Fruit fly (Drosophila melanogaster): ENCODE results near the gene Acp76A.
A peak's percentile ranks its signal among the peaks of the same experiment; 100 is the strongest.

Acp76A gene

dm6 chr3L:19051926-19052325, at the start of gene Acp76A:
Gene Acp76A, minus strand, starts transcription at chr3L:19052026.
- TF ChIP-seq bab1 (GFP tag; optimal IDR thresholded peaks at IDR 0.05) (no peak), kay (GFP tag; ENCODE audit: borderline replicate concordance) (peak; percentile 2)

- no peak for TF ChIP-seq Crg-1 (GFP tag; optimal IDR thresholded peaks at IDR 0.05)
- TF ChIP-seq CG7045 (GFP tag; optimal IDR thresholded peaks at IDR 0.05) = no peak
- TF ChIP-seq toe (GFP tag; optimal IDR thresholded peaks at IDR 0.05) = no peak
- peak; percentile 69 for TF ChIP-seq ovo (GFP tag; optimal IDR thresholded peaks at IDR 0.05)
- TF ChIP-seq kay (GFP tag; ENCODE audit: borderline replicate concordance) = no peak
- peak; percentile 90 for TF ChIP-seq CG14711 (tag; optimal IDR thresholded peaks at IDR 0.05)
These were observed 48.4 kb upstream of the Acp76A start, which contains the start of gene Gem2 for dm6 chr3L:19100188-19100587. Gene Gem2, minus strand, starts transcription at chr3L:19100363.

dm6 chr3L:19097665-19098082, 45.8 kb upstream of the Acp76A start, which contains the start of the genes Naxd and CG14079:
Gene Naxd, minus strand, starts transcription at chr3L:19097709.
Gene CG14079, plus strand, starts transcription at chr3L:19097999.
- no peak for TF ChIP-seq CG5204 (GFP tag; optimal IDR thresholded peaks at IDR 0.05)
- TF ChIP-seq cic (GFP tag; optimal IDR thresholded peaks at IDR 0.05) = peak; percentile 63
- TF ChIP-seq CG33017 (tag; optimal IDR thresholded peaks at IDR 0.05) = peak; percentile 69
- peak; percentile 76 for TF ChIP-seq CG1620 (GFP tag; optimal IDR thresholded peaks at IDR 0.05)
- TF ChIP-seq CG7101 (tag; optimal IDR thresholded peaks at IDR 0.05) = peak; percentile 87
- TF ChIP-seq CG11617 (GFP tag; optimal IDR thresholded peaks at IDR 0.05) = peak; percentile 84
- TF ChIP-seq toe (GFP tag; optimal IDR thresholded peaks at IDR 0.05) = peak; percentile 82
- peak; percentile 36 for TF ChIP-seq pad (GFP tag; optimal IDR thresholded peaks at IDR 0.05)
- no peak for TF ChIP-seq Hr96 (GFP tag; optimal IDR thresholded peaks at IDR 0.05)
- peak; percentile 27 for TF ChIP-seq CG12768 (GFP tag; optimal IDR thresholded peaks at IDR 0.05)
- TF ChIP-seq CG7045 (GFP tag; optimal IDR thresholded peaks at IDR 0.05) = peak; percentile 52
- TF ChIP-seq Clk (GFP tag; optimal IDR thresholded peaks at IDR 0.05) = peak; percentile 13
- peak; percentile 43 for TF ChIP-seq CG14711 (tag; optimal IDR thresholded peaks at IDR 0.05)
- no peak for TF ChIP-seq cnc (optimal IDR thresholded peaks at IDR 0.05)
- TF ChIP-seq Crg-1 (GFP tag; optimal IDR thresholded peaks at IDR 0.05) = peak; percentile 63
- no peak for TF ChIP-seq kay (GFP tag; ENCODE audit: borderline replicate concordance)
- TF ChIP-seq ovo (GFP tag; optimal IDR thresholded peaks at IDR 0.05) = peak; percentile 65
- TF ChIP-seq bab1 (GFP tag; optimal IDR thresholded peaks at IDR 0.05) = peak; percentile 87
- TF ChIP-seq tj (GFP tag; optimal IDR thresholded peaks at IDR 0.05) = peak; percentile 91
- peak; percentile 70 for TF ChIP-seq Mnt (GFP tag; optimal IDR thresholded peaks at IDR 0.05)

dm6 chr3L:19097102-19097501, 45.3 kb upstream of the Acp76A start:
- TF ChIP-seq CG12768 (GFP tag; optimal IDR thresholded peaks at IDR 0.05) (no peak), CG1620 (GFP tag; optimal IDR thresholded peaks at IDR 0.05) (no peak), Mnt (GFP tag; optimal IDR thresholded peaks at IDR 0.05) (no peak), tj (GFP tag; optimal IDR thresholded peaks at IDR 0.05) (no peak), Hr96 (GFP tag; optimal IDR thresholded peaks at IDR 0.05) (no peak), Clk (GFP tag; optimal IDR thresholded peaks at IDR 0.05) (no peak), CG14711 (tag; optimal IDR thresholded peaks at IDR 0.05) (no peak), pad (GFP tag; optimal IDR thresholded peaks at IDR 0.05) (no peak), CG5204 (GFP tag; optimal IDR thresholded peaks at IDR 0.05) (no peak), cnc (optimal IDR thresholded peaks at IDR 0.05) (no peak), ovo (GFP tag; optimal IDR thresholded peaks at IDR 0.05) (no peak), kay (GFP tag; ENCODE audit: borderline replicate concordance) (no peak), Crg-1 (GFP tag; optimal IDR thresholded peaks at IDR 0.05) (no peak), bab1 (GFP tag; optimal IDR thresholded peaks at IDR 0.05) (no peak)

- TF ChIP-seq CG1620 (GFP tag; optimal IDR thresholded peaks at IDR 0.05) = no peak
- peak; percentile 15 for TF ChIP-seq bab1 (GFP tag; optimal IDR thresholded peaks at IDR 0.05)
- peak; percentile 17 for TF ChIP-seq pad (GFP tag; optimal IDR thresholded peaks at IDR 0.05)
- no peak for TF ChIP-seq toe (GFP tag; optimal IDR thresholded peaks at IDR 0.05)
- no peak for TF ChIP-seq ovo (GFP tag; optimal IDR thresholded peaks at IDR 0.05)
- TF ChIP-seq CG5204 (GFP tag; optimal IDR thresholded peaks at IDR 0.05) = no peak
- TF ChIP-seq Clk (GFP tag; optimal IDR thresholded peaks at IDR 0.05) = no peak
- no peak for TF ChIP-seq cic (GFP tag; optimal IDR thresholded peaks at IDR 0.05)
- TF ChIP-seq CG7101 (tag; optimal IDR thresholded peaks at IDR 0.05) = peak; percentile 52
- peak; percentile 3 for TF ChIP-seq CG12768 (GFP tag; optimal IDR thresholded peaks at IDR 0.05)
- no peak for TF ChIP-seq Mnt (GFP tag; optimal IDR thresholded peaks at IDR 0.05)
- TF ChIP-seq Crg-1 (GFP tag; optimal IDR thresholded peaks at IDR 0.05) = peak; percentile 51
- TF ChIP-seq CG33017 (tag; optimal IDR thresholded peaks at IDR 0.05) = peak; percentile 13
- peak; percentile 9 for TF ChIP-seq CG11617 (GFP tag; optimal IDR thresholded peaks at IDR 0.05)
- no peak for TF ChIP-seq CG7045 (GFP tag; optimal IDR thresholded peaks at IDR 0.05)
- no peak for TF ChIP-seq cnc (optimal IDR thresholded peaks at IDR 0.05)
- TF ChIP-seq CG14711 (tag; optimal IDR thresholded peaks at IDR 0.05) = no peak
- TF ChIP-seq Hr96 (GFP tag; optimal IDR thresholded peaks at IDR 0.05) = no peak
- TF ChIP-seq tj (GFP tag; optimal IDR thresholded peaks at IDR 0.05) = peak; percentile 22
- TF ChIP-seq kay (GFP tag; ENCODE audit: borderline replicate concordance) = no peak
These were observed 44.2 kb upstream of the Acp76A start, which contains the start of gene CNPYb for dm6 chr3L:19096032-19096431. Gene CNPYb, minus strand, starts transcription at chr3L:19096217.

- TF ChIP-seq CG33017 (tag; optimal IDR thresholded peaks at IDR 0.05) (no peak), CG14711 (tag; optimal IDR thresholded peaks at IDR 0.05) (peak; percentile 77), tj (GFP tag; optimal IDR thresholded peaks at IDR 0.05) (peak; percentile 39), CG11617 (GFP tag; optimal IDR thresholded peaks at IDR 0.05) (no peak), Clk (GFP tag; optimal IDR thresholded peaks at IDR 0.05) (no peak), bab1 (GFP tag; optimal IDR thresholded peaks at IDR 0.05) (peak; percentile 44), pad (GFP tag; optimal IDR thresholded peaks at IDR 0.05) (no peak), CG7045 (GFP tag; optimal IDR thresholded peaks at IDR 0.05) (no peak)
These were observed 40.6 kb upstream of the Acp76A start, which contains the start of gene MESR6 for dm6 chr3L:19092125-19093058. Gene MESR6, plus strand, starts transcription at chr3L:19092670.
